Worm (Caenorhabditis elegans) whole organism, L4 larva: ENCODE measurements around the gene hlh-13.

Experiments
- R02D3.7 ChIP-seq: fragments of 150-350 bp; sonication (generic microtip); optimal IDR thresholded peaks from 3 replicates; lab custom pipeline; 2014; ENCODE audit warnings: missing biosample characterization, missing genetic modification characterization
- T20F7.1 ChIP-seq: fragments of 200-800 bp; sonication (Bioruptor generic); optimal IDR thresholded peaks from 2 replicates; lab custom pipeline; 2018; ENCODE audit warnings: mild to moderate bottlenecking, missing genetic modification characterization, missing compliant biosample characterization
- ZK546.5 ChIP-seq, 2 experiments: sonication (generic microtip); optimal IDR thresholded peaks; 2 replicates each; lab custom pipeline; 2017; ENCODE audit warnings: missing biosample characterization in 2 of 2, missing genetic modification characterization in 2 of 2
- aly-2 ChIP-seq: sonication (generic microtip); optimal IDR thresholded peaks from 2 replicates; lab custom pipeline; 2018; ENCODE audit warnings: missing biosample characterization, missing genetic modification characterization
- attf-4 ChIP-seq: sonication (generic microtip); optimal IDR thresholded peaks from 3 replicates; lab custom pipeline; 2017; ENCODE audit warnings: missing biosample characterization, missing genetic modification characterization
- ceh-20 ChIP-seq: fragments of 200-800 bp; sonication (Bioruptor generic); IDR thresholded peaks from 2 replicates; pipeline ENCODE4 v1.3.6; 2022; ENCODE audit warnings: missing genetic modification reagents, missing genetic modification characterization, missing compliant biosample characterization
- ceh-28 ChIP-seq: fragments of 150-350 bp; optimal IDR thresholded peaks from 2 replicates; lab custom pipeline; 2014; ENCODE audit warnings: missing biosample characterization, missing genetic modification reagents, missing genetic modification characterization
- ceh-32 ChIP-seq: sonication (generic microtip); optimal IDR thresholded peaks from 2 replicates; lab custom pipeline; 2016; ENCODE audit warnings: mild to moderate bottlenecking, missing genetic modification characterization, missing compliant biosample characterization; ENCODE audit not compliant: poor library complexity
- ceh-44 ChIP-seq: fragments of 200-800 bp; sonication (Bioruptor generic); IDR thresholded peaks from 2 replicates; pipeline ENCODE4 v1.3.6; 2022; ENCODE audit warnings: missing genetic modification reagents, missing genetic modification characterization, missing compliant biosample characterization
- ceh-62 ChIP-seq: sonication (generic microtip); optimal IDR thresholded peaks from 2 replicates; lab custom pipeline; 2017; ENCODE audit warnings: missing biosample characterization, missing genetic modification characterization
- ceh-82 ChIP-seq: sonication (generic microtip); optimal IDR thresholded peaks from 2 replicates; lab custom pipeline; 2017; ENCODE audit warnings: missing biosample characterization, missing genetic modification characterization
- cey-2 ChIP-seq: sonication (generic microtip); optimal IDR thresholded peaks from 3 replicates; lab custom pipeline; 2017; ENCODE audit warnings: missing genetic modification characterization, mild to moderate bottlenecking, missing compliant biosample characterization, antibody characterized with exemption, borderline replicate concordance; ENCODE audit not compliant: insufficient read depth
- daf-12 ChIP-seq: fragments of 150-350 bp; optimal IDR thresholded peaks from 2 replicates; lab custom pipeline; 2014; ENCODE audit warnings: missing biosample characterization, missing genetic modification reagents, missing genetic modification characterization
- daf-19 ChIP-seq: fragments of 200-800 bp; sonication (Bioruptor generic); conservative IDR thresholded peaks from 2 replicates; pipeline ENCODE4 v1.3.6; 2022; ENCODE audit warnings: missing genetic modification characterization, missing compliant biosample characterization
- daf-8 ChIP-seq: fragments of 200-800 bp; sonication (Bioruptor generic); IDR thresholded peaks from 2 replicates; pipeline ENCODE4 v1.3.6; 2022; ENCODE audit warnings: missing genetic modification characterization, missing compliant biosample characterization
- dpl-1 ChIP-seq: fragments of 150-350 bp; optimal IDR thresholded peaks from 2 replicates; lab custom pipeline; 2014; ENCODE audit warnings: missing biosample characterization, missing genetic modification reagents, missing genetic modification characterization
- dve-1 ChIP-seq: sonication (generic microtip); optimal IDR thresholded peaks from 2 replicates; lab custom pipeline; 2017; ENCODE audit warnings: antibody characterized with exemption, mild to moderate bottlenecking, missing genetic modification characterization, missing compliant biosample characterization; ENCODE audit not compliant: insufficient read depth
- egl-27 ChIP-seq: sonication (generic microtip); optimal IDR thresholded peaks from 3 replicates; lab custom pipeline; 2017; ENCODE audit warnings: missing biosample characterization, missing genetic modification reagents, missing genetic modification characterization
- fkh-10 ChIP-seq: fragments of 150-350 bp; optimal IDR thresholded peaks from 2 replicates; lab custom pipeline; 2014; ENCODE audit warnings: missing biosample characterization, missing genetic modification reagents, missing genetic modification characterization
- hif-1 ChIP-seq, 2 experiments: sonication (generic microtip); optimal IDR thresholded peaks; 2 replicates each; lab custom pipeline; 2016 to 2017; ENCODE audit warnings: missing compliant biosample characterization in 2 of 2, missing genetic modification characterization in 2 of 2, missing genetic modification reagents in 2 of 2, missing genotype in 2 of 2, mild to moderate bottlenecking in 1 of 2
- hlh-30 ChIP-seq: sonication (generic microtip); optimal IDR thresholded peaks from 2 replicates; lab custom pipeline; 2017; ENCODE audit warnings: antibody characterized with exemption, mild to moderate bottlenecking, missing genetic modification characterization, missing compliant biosample characterization; ENCODE audit not compliant: insufficient read depth
- hmg-1.1 ChIP-seq: fragments of 200-800 bp; sonication (Bioruptor generic); IDR thresholded peaks from 2 replicates; pipeline ENCODE4 v1.3.6; 2022; ENCODE audit warnings: missing genetic modification reagents, missing genetic modification characterization, missing compliant biosample characterization
- lin-1 ChIP-seq: fragments of 200-800 bp; sonication (Bioruptor generic); IDR thresholded peaks from 2 replicates; pipeline ENCODE4 v1.3.6; 2022; ENCODE audit warnings: missing genetic modification reagents, missing genetic modification characterization, missing compliant biosample characterization
- lin-15B ChIP-seq: fragments of 150-350 bp; sonication (generic microtip); optimal IDR thresholded peaks from 3 replicates; lab custom pipeline; 2014; ENCODE audit warnings: missing biosample characterization, missing genetic modification characterization
- lsy-2 ChIP-seq, 2 experiments: fragments of 150-350 bp in 1 of 2; sonication (generic microtip) in 1 of 2; optimal IDR thresholded peaks; 2 replicates each; lab custom pipeline; 2014 to 2017; ENCODE audit warnings: missing biosample characterization in 2 of 2, missing genetic modification characterization in 2 of 2
- madf-5 ChIP-seq, 2 experiments: fragments of 200-800 bp; sonication (Bioruptor generic); IDR thresholded peaks; 2 replicates each; pipeline ENCODE4 v1.3.6; 2022; ENCODE audit warnings: missing compliant biosample characterization in 2 of 2, missing genetic modification characterization in 2 of 2
- mdl-1 ChIP-seq, 2 experiments: fragments of 150-350 bp in 1 of 2; sonication (generic microtip) in 1 of 2; optimal IDR thresholded peaks; 2 replicates each; lab custom pipeline; 2014 to 2017; ENCODE audit warnings: missing biosample characterization in 2 of 2, missing genetic modification characterization in 2 of 2
- mdt-29 ChIP-seq: fragments of 200-800 bp; sonication (Bioruptor generic); IDR thresholded peaks from 2 replicates; pipeline ENCODE4 v1.3.6; 2022; ENCODE audit warnings: missing genetic modification reagents, missing genetic modification characterization, missing compliant biosample characterization
- mxl-3 ChIP-seq: fragments of 200-800 bp; sonication (Bioruptor generic); optimal IDR thresholded peaks from 2 replicates; lab custom pipeline; 2018; ENCODE audit warnings: mild to moderate bottlenecking, missing genetic modification characterization, missing compliant biosample characterization
- nhr-10 ChIP-seq: fragments of 150-350 bp; optimal IDR thresholded peaks from 2 replicates; lab custom pipeline; 2014; ENCODE audit warnings: missing biosample characterization, missing genetic modification characterization
- nhr-11 ChIP-seq: fragments of 150-350 bp; optimal IDR thresholded peaks from 2 replicates; lab custom pipeline; 2014; ENCODE audit warnings: missing biosample characterization, missing genetic modification characterization
- nhr-111 ChIP-seq: fragments of 200-800 bp; sonication (Bioruptor generic); optimal IDR thresholded peaks from 2 replicates; lab custom pipeline; 2018; ENCODE audit warnings: mild to moderate bottlenecking, missing genetic modification characterization, missing compliant biosample characterization
- nhr-25 ChIP-seq: sonication (generic microtip); optimal IDR thresholded peaks from 2 replicates; lab custom pipeline; 2017; ENCODE audit warnings: missing genetic modification characterization, mild to moderate bottlenecking, missing compliant biosample characterization, antibody characterized with exemption, moderate library complexity, borderline replicate concordance; ENCODE audit not compliant: insufficient read depth
- nhr-28 ChIP-seq: fragments of 150-350 bp; optimal IDR thresholded peaks from 2 replicates; lab custom pipeline; 2014; ENCODE audit warnings: missing biosample characterization, missing genetic modification characterization
- nhr-48 ChIP-seq: sonication (generic microtip); optimal IDR thresholded peaks from 2 replicates; lab custom pipeline; 2016; ENCODE audit warnings: mild to moderate bottlenecking, missing genetic modification characterization, missing compliant biosample characterization
- pha-4 ChIP-seq, 2 experiments: fragments of 150-350 bp in 1 of 2; fragments of 200-800 bp in 1 of 2; sonication (Bioruptor generic) in 1 of 2; IDR thresholded peaks in 1 of 2; optimal IDR thresholded peaks in 1 of 2; 2 replicates each; pipeline versions ENCODE4 v1.3.6 to Lab custom; 2014 to 2022; ENCODE audit warnings: missing genetic modification characterization in 2 of 2, missing genetic modification reagents in 2 of 2, missing biosample characterization in 1 of 2, missing compliant biosample characterization in 1 of 2
- php-3 ChIP-seq: fragments of 200-800 bp; sonication (Bioruptor generic); IDR thresholded peaks from 2 replicates; pipeline ENCODE4 v1.3.6; 2022; ENCODE audit warnings: missing genetic modification reagents, missing genetic modification characterization, missing compliant biosample characterization
- pqm-1 ChIP-seq: sonication (generic microtip); optimal IDR thresholded peaks from 2 replicates; lab custom pipeline; 2017; ENCODE audit warnings: missing biosample characterization, missing genetic modification characterization
- rbr-2 ChIP-seq: sonication (generic microtip); optimal IDR thresholded peaks from 2 replicates; lab custom pipeline; 2016; ENCODE audit warnings: missing genotype, missing genetic modification characterization, missing compliant biosample characterization
- set-16 ChIP-seq: fragments of 200-800 bp; sonication (Bioruptor generic); IDR thresholded peaks from 2 replicates; pipeline ENCODE4 v1.3.6; 2022; ENCODE audit warnings: missing genetic modification reagents, missing genetic modification characterization, missing compliant biosample characterization
- skn-1 ChIP-seq: fragments of 150-350 bp; optimal IDR thresholded peaks from 2 replicates; lab custom pipeline; 2014; ENCODE audit warnings: missing biosample characterization, missing genetic modification characterization
- snpc-4 ChIP-seq: fragments of 150-350 bp; optimal IDR thresholded peaks from 2 replicates; lab custom pipeline; 2014; ENCODE audit warnings: missing biosample characterization, missing genetic modification characterization
- spr-1 ChIP-seq: sonication (generic microtip); optimal IDR thresholded peaks from 2 replicates; lab custom pipeline; 2016; ENCODE audit warnings: mild to moderate bottlenecking, missing genetic modification characterization, missing compliant biosample characterization
- spr-3 ChIP-seq: fragments of 200-800 bp; sonication (Bioruptor generic); optimal IDR thresholded peaks from 2 replicates; lab custom pipeline; 2018; ENCODE audit warnings: mild to moderate bottlenecking, missing genetic modification characterization, missing compliant biosample characterization
- tra-1 ChIP-seq: fragments of 200-800 bp; sonication (Bioruptor generic); IDR thresholded peaks from 2 replicates; pipeline ENCODE4 v1.3.6; 2022; ENCODE audit warnings: missing genetic modification reagents, missing genetic modification characterization, missing compliant biosample characterization
- vab-7 ChIP-seq: fragments of 200-800 bp; sonication (Bioruptor generic); IDR thresholded peaks from 2 replicates; pipeline ENCODE4 v1.3.6; 2022; ENCODE audit warnings: missing genetic modification reagents, missing genetic modification characterization, missing compliant biosample characterization
- zfp-2 ChIP-seq: sonication (generic microtip); optimal IDR thresholded peaks from 2 replicates; lab custom pipeline; 2016; ENCODE audit warnings: mild to moderate bottlenecking, missing genetic modification characterization, missing compliant biosample characterization
- zfp-3 ChIP-seq: fragments of 200-800 bp; sonication (Bioruptor generic); conservative IDR thresholded peaks from 2 replicates; pipeline ENCODE4 v1.3.6; 2022; ENCODE audit warnings: missing genetic modification reagents, missing genetic modification characterization, missing compliant biosample characterization
- zip-11 ChIP-seq: fragments of 200-800 bp; sonication (Bioruptor generic); IDR thresholded peaks from 2 replicates; pipeline ENCODE4 v1.3.6; 2022; ENCODE audit warnings: missing genetic modification characterization, missing compliant biosample characterization
- zip-2 ChIP-seq: fragments of 150-350 bp; optimal IDR thresholded peaks from 2 replicates; lab custom pipeline; 2014; ENCODE audit warnings: missing biosample characterization, missing genetic modification characterization

The hlh-13 gene

ce11 chrX:4265283-4265907 is 16.3 kb downstream of the hlh-13 start, which contains the start of gene coel-1 (continued):
- no peak for TF ChIP-seq egl-27 (tag; lab: Kevin White, UChicago)
- peak; percentile 35 for TF ChIP-seq dve-1 (tag; lab: Kevin White, UChicago)
- no peak for TF ChIP-seq daf-8
- TF ChIP-seq nhr-10 (tag; lab: Kevin White, UChicago): no peak
- peak; percentile 27 for TF ChIP-seq nhr-48
- peak; percentile 14 for TF ChIP-seq nhr-28 (tag; lab: Kevin White, UChicago)
- no peak for TF ChIP-seq dpl-1
- no peak for TF ChIP-seq attf-4
- TF ChIP-seq lsy-2 (tag; optimal IDR thresholded peaks at IDR 0.05; lab: Kevin White, UChicago): peak in 1 of 2 experiments; percentile 33
- no peak for TF ChIP-seq ZK546.5 (tag; optimal IDR thresholded peaks at IDR 0.05; lab: Kevin White, UChicago)
- TF ChIP-seq zfp-3: no peak
- TF ChIP-seq T20F7.1 (GFP tag; lab: Kevin White, UChicago): no peak
- TF ChIP-seq R02D3.7: no peak
- TF ChIP-seq ceh-44 (GFP tag; lab: Robert Waterston, UW): no peak
- no peak for TF ChIP-seq mdt-29 (GFP tag; lab: Robert Waterston, UW)
- peak; percentile 73 for TF ChIP-seq mxl-3 (GFP tag; lab: Kevin White, UChicago)
- no peak for TF ChIP-seq snpc-4 (tag; lab: Kevin White, UChicago)
- no peak for TF ChIP-seq zip-2 (tag; lab: Kevin White, UChicago)
- no peak for TF ChIP-seq aly-2
- no peak for TF ChIP-seq ceh-20 (GFP tag; lab: Robert Waterston, UW)
- TF ChIP-seq daf-12 (tag; lab: Kevin White, UChicago): no peak
- no peak for TF ChIP-seq nhr-25
- TF ChIP-seq zfp-2 (tag; lab: Kevin White, UChicago): no peak
- TF ChIP-seq spr-1: no peak
- TF ChIP-seq zip-11 (GFP tag; lab: Robert Waterston, UW): no peak
- peak; percentile 59 for TF ChIP-seq rbr-2 (tag; lab: Kevin White, UChicago)
- TF ChIP-seq php-3 (GFP tag; lab: Robert Waterston, UW): no peak
- TF ChIP-seq vab-7 (GFP tag; lab: Robert Waterston, UW): no peak
- peak; percentile 85 for TF ChIP-seq hlh-30
- TF ChIP-seq tra-1: no peak
- no peak for TF ChIP-seq cey-2 (tag; lab: Kevin White, UChicago)
- TF ChIP-seq nhr-111 (GFP tag; lab: Kevin White, UChicago): no peak
- TF ChIP-seq skn-1 (tag; lab: Kevin White, UChicago): no peak
- peak; percentile 72 for TF ChIP-seq hmg-1.1 (GFP tag; lab: Robert Waterston, UW)
- TF ChIP-seq lin-1: no peak
- TF ChIP-seq ceh-82 (tag; lab: Kevin White, UChicago): no peak
- TF ChIP-seq hif-1 (tag; optimal IDR thresholded peaks at IDR 0.05; lab: Kevin White, UChicago): peak in 1 of 2 experiments; percentile 4
- no peak for TF ChIP-seq lin-15B (tag; lab: Kevin White, UChicago)
- TF ChIP-seq spr-3: no peak
- TF ChIP-seq pha-4 (GFP tag; IDR thresholded peaks at IDR 0.05; lab: Robert Waterston, UW): peak; percentile 32; the same call in 1 of the 2 replicates
- TF ChIP-seq pha-4 (tag; optimal IDR thresholded peaks at IDR 0.05; lab: Kevin White, UChicago): no peak
- peak; percentile 78 for TF ChIP-seq set-16 (GFP tag; lab: Robert Waterston, UW)
- TF ChIP-seq ceh-28 (tag; lab: Kevin White, UChicago): no peak
- no peak for TF ChIP-seq nhr-11
- TF ChIP-seq madf-5 (GFP tag; IDR thresholded peaks at IDR 0.05; lab: Robert Waterston, UW): no peak
- no peak for TF ChIP-seq daf-19 (GFP tag; lab: Robert Waterston, UW)
- TF ChIP-seq pqm-1 (tag; lab: Kevin White, UChicago): no peak
- TF ChIP-seq fkh-10 (GFP tag; lab: Kevin White, UChicago): peak; percentile 0
- TF ChIP-seq ceh-32 (tag; lab: Kevin White, UChicago): no peak
- no peak for TF ChIP-seq ceh-62 (tag; lab: Kevin White, UChicago)
- TF ChIP-seq mdl-1 (tag; optimal IDR thresholded peaks at IDR 0.05; lab: Kevin White, UChicago): peak; percentile 45 to 65
